Fruit fly (Drosophila melanogaster): ENCODE results near the gene Nasp.

Gene Nasp

dm6 chr3R:8722962-8723548, 24.5 kb upstream of the Nasp start, which contains the start of gene nom:
Gene nom, plus strand, starts transcription at chr3R:8723174.
- TF ChIP-seq CG8478 (optimal IDR thresholded peaks at IDR 0.05) (no peak), CTCF (optimal IDR thresholded peaks at IDR 0.05) (no peak)

- TF ChIP-seq CG8478 (optimal IDR thresholded peaks at IDR 0.05), result no peak
- no peak for TF ChIP-seq CTCF (optimal IDR thresholded peaks at IDR 0.05)
These were observed 22.4 kb upstream of the Nasp start, which contains the start of gene ouib for dm6 chr3R:8725179-8725578. Gene ouib, plus strand, starts transcription at chr3R:8725479.

- no peak for TF ChIP-seq CTCF (optimal IDR thresholded peaks at IDR 0.05)
- TF ChIP-seq CG8478 (optimal IDR thresholded peaks at IDR 0.05), result no peak
These were observed 21.0 kb upstream of the Nasp start, which contains the start of gene CG8159 for dm6 chr3R:8726632-8727031. Gene CG8159, plus strand, starts transcription at chr3R:8726854.

- TF ChIP-seq CG8478 (optimal IDR thresholded peaks at IDR 0.05), result no peak
These were observed 18.1 kb upstream of the Nasp start, which contains the start of gene ranshi for dm6 chr3R:8729542-8729941. Gene ranshi, minus strand, starts transcription at chr3R:8729693.

- TF ChIP-seq CTCF (optimal IDR thresholded peaks at IDR 0.05) (no peak), CG8478 (optimal IDR thresholded peaks at IDR 0.05) (no peak)
These were observed 15.9 kb upstream of the Nasp start, which contains the start of the genes M1BP and CG8202 for dm6 chr3R:8731597-8732263. Gene M1BP, minus strand, starts transcription at chr3R:8731698. Gene CG8202, plus strand, starts transcription at chr3R:8732091.

- TF ChIP-seq CTCF (optimal IDR thresholded peaks at IDR 0.05) (no peak), CG8478 (optimal IDR thresholded peaks at IDR 0.05) (no peak)
These were observed 8.3 kb upstream of the Nasp start for dm6 chr3R:8739161-8739783.

- TF ChIP-seq CTCF (optimal IDR thresholded peaks at IDR 0.05), result no peak
- TF ChIP-seq CG8478 (optimal IDR thresholded peaks at IDR 0.05), result no peak
These were observed 7.5 kb upstream of the Nasp start for dm6 chr3R:8740118-8740517.

- no peak for TF ChIP-seq CG8478 (optimal IDR thresholded peaks at IDR 0.05)
- TF ChIP-seq CTCF (optimal IDR thresholded peaks at IDR 0.05), result no peak
These were observed 6.3 kb upstream of the Nasp start for dm6 chr3R:8741248-8741647.

dm6 chr3R:8741941-8742340, 5.7 kb upstream of the Nasp start:
- no peak for TF ChIP-seq CTCF (optimal IDR thresholded peaks at IDR 0.05)
- no peak for TF ChIP-seq CG8478 (optimal IDR thresholded peaks at IDR 0.05)

dm6 chr3R:8742661-8743060, 4.9 kb upstream of the Nasp start:
- TF ChIP-seq CTCF (optimal IDR thresholded peaks at IDR 0.05) (no peak), CG8478 (optimal IDR thresholded peaks at IDR 0.05) (no peak)

- TF ChIP-seq CG8478 (optimal IDR thresholded peaks at IDR 0.05) (no peak), CTCF (optimal IDR thresholded peaks at IDR 0.05) (no peak)
These were observed 3.4 kb upstream of the Nasp start for dm6 chr3R:8744198-8744597.

- TF ChIP-seq CG8478 (optimal IDR thresholded peaks at IDR 0.05) (no peak), CTCF (optimal IDR thresholded peaks at IDR 0.05) (no peak)
These were observed 1.2 kb upstream of the Nasp start for dm6 chr3R:8746354-8746753.

dm6 chr3R:8747871-8748775, 525 bp downstream of the Nasp start:
- TF ChIP-seq CTCF (optimal IDR thresholded peaks at IDR 0.05) (no peak), CG8478 (optimal IDR thresholded peaks at IDR 0.05) (no peak)

- TF ChIP-seq CG8478 (optimal IDR thresholded peaks at IDR 0.05) (no peak), CTCF (optimal IDR thresholded peaks at IDR 0.05) (no peak)
These were observed 1.2 kb downstream of the Nasp start for dm6 chr3R:8748776-8749126.

dm6 chr3R:8767998-8768397, 20.4 kb downstream of the Nasp start, which contains the start of the genes CG34135 and CG11768:
Gene CG34135, minus strand, starts transcription at chr3R:8768191.
Gene CG11768, minus strand, starts transcription at chr3R:8768200.
- TF ChIP-seq CG8478 (optimal IDR thresholded peaks at IDR 0.05) (no peak), CTCF (optimal IDR thresholded peaks at IDR 0.05) (no peak)
